Fruit fly (Drosophila melanogaster) whole organism, embryonic: Measurements from ENCODE around the gene CG17029.

Experiments used
- Bteb2 ChIP-seq: fragments of 200-800 bp; sonication (Bioruptor generic); optimal IDR thresholded peaks from 2 replicates; lab custom pipeline; 2016; ENCODE audit warnings: missing biosample characterization, missing genetic modification characterization
- CG11560 ChIP-seq: fragments of 200-800 bp; sonication (Bioruptor generic); IDR thresholded peaks from 3 replicates; pipeline ENCODE4 v1.3.6; 2022; ENCODE audit warnings: missing biosample characterization, missing genetic modification characterization
- CG12299 ChIP-seq: fragments of 200-800 bp; sonication (Bioruptor generic); optimal IDR thresholded peaks from 2 replicates; lab custom pipeline; 2018; ENCODE audit warnings: missing biosample characterization, mild to moderate bottlenecking, missing genetic modification characterization
- CG14441 ChIP-seq: fragments of 200-800 bp; sonication (Bioruptor generic); IDR thresholded peaks from 2 replicates; pipeline ENCODE4 v1.3.6; 2022; ENCODE audit warnings: missing biosample characterization, missing genetic modification characterization
- CG15073 ChIP-seq: fragments of 200-800 bp; sonication (Bioruptor generic); optimal IDR thresholded peaks from 2 replicates; lab custom pipeline; 2016; ENCODE audit warnings: missing biosample characterization, missing genetic modification characterization
- CG1792 ChIP-seq: fragments of 200-800 bp; sonication (Bioruptor generic); optimal IDR thresholded peaks from 2 replicates; lab custom pipeline; 2016; ENCODE audit warnings: missing biosample characterization, missing genetic modification characterization
- CG2678 ChIP-seq: fragments of 200-800 bp; sonication (Bioruptor generic); optimal IDR thresholded peaks from 3 replicates; lab custom pipeline; 2019; ENCODE audit warnings: missing biosample characterization, mild to moderate bottlenecking, missing genetic modification characterization, moderate library complexity
- CG3065 ChIP-seq: fragments of 200-800 bp; sonication (Bioruptor generic); optimal IDR thresholded peaks from 2 replicates; lab custom pipeline; 2016; ENCODE audit warnings: missing biosample characterization, missing genetic modification characterization
- CG32767 ChIP-seq: fragments of 200-800 bp; sonication (Bioruptor generic); IDR thresholded peaks from 2 replicates; pipeline ENCODE4 v1.3.6; 2022; ENCODE audit warnings: missing biosample characterization, missing genetic modification characterization
- CG34224 ChIP-seq: fragments of 200-800 bp; sonication (Bioruptor generic); IDR thresholded peaks from 3 replicates; pipeline ENCODE4 v1.3.6; 2022; ENCODE audit warnings: missing biosample characterization, missing genetic modification characterization; ENCODE audit not compliant: partially characterized antibody
- CG3726 ChIP-seq: fragments of 200-800 bp; sonication (Bioruptor generic); IDR thresholded peaks from 3 replicates; pipeline ENCODE4, ENCODE4 v1.3.6; 2022; ENCODE audit warnings: missing biosample characterization, missing genetic modification characterization
- CG4282 ChIP-seq: fragments of 200-800 bp; sonication (Bioruptor generic); optimal IDR thresholded peaks from 2 replicates; lab custom pipeline; 2016; ENCODE audit warnings: missing biosample characterization, missing genetic modification characterization
- CG4328 ChIP-seq: fragments of 200-800 bp; sonication (Bioruptor generic); optimal IDR thresholded peaks from 3 replicates; lab custom pipeline; 2017; ENCODE audit warnings: missing biosample characterization, missing genetic modification reagents, missing genetic modification characterization
- CG4404 ChIP-seq: fragments of 200-800 bp; sonication (Bioruptor generic); IDR thresholded peaks from 2 replicates; pipeline ENCODE4 v1.3.6; 2022; ENCODE audit warnings: missing biosample characterization, missing genetic modification characterization
- CG4854 ChIP-seq: fragments of 200-800 bp; sonication (Bioruptor generic); optimal IDR thresholded peaks from 2 replicates; lab custom pipeline; 2016; ENCODE audit warnings: missing biosample characterization, missing genetic modification characterization, inconsistent platforms
- CG5180 ChIP-seq: fragments of 200-800 bp; sonication (Bioruptor generic); optimal IDR thresholded peaks from 3 replicates; lab custom pipeline; 2017; ENCODE audit warnings: missing biosample characterization, missing genetic modification characterization, mild to moderate bottlenecking, moderate library complexity, missing genetic modification reagents
- CG5245 ChIP-seq: fragments of 200-800 bp; sonication (Bioruptor generic); optimal IDR thresholded peaks from 3 replicates; lab custom pipeline; 2016; ENCODE audit warnings: missing biosample characterization, missing genetic modification characterization
- CG6683 ChIP-seq: fragments of 200-800 bp; sonication (Bioruptor generic); optimal IDR thresholded peaks from 2 replicates; lab custom pipeline; 2017; ENCODE audit warnings: missing biosample characterization, mild to moderate bottlenecking, missing genetic modification characterization, missing genetic modification reagents
- CG6854 ChIP-seq: fragments of 200-800 bp; sonication (Bioruptor generic); optimal IDR thresholded peaks from 3 replicates; lab custom pipeline; 2017; ENCODE audit warnings: missing biosample characterization, mild to moderate bottlenecking, missing genetic modification characterization
- CG8924 ChIP-seq: fragments of 200-800 bp; optimal IDR thresholded peaks from 3 replicates; lab custom pipeline; 2019; ENCODE audit warnings: missing biosample characterization, mild to moderate bottlenecking, missing genetic modification characterization, moderate library complexity
- CG9727 ChIP-seq: fragments of 200-800 bp; sonication (Bioruptor generic); optimal IDR thresholded peaks from 3 replicates; lab custom pipeline; 2017; ENCODE audit warnings: missing biosample characterization, mild to moderate bottlenecking, missing genetic modification characterization
- Dek ChIP-seq: fragments of 200-800 bp; sonication (Bioruptor generic); optimal IDR thresholded peaks from 3 replicates; lab custom pipeline; 2019; ENCODE audit warnings: missing biosample characterization, mild to moderate bottlenecking, missing genetic modification characterization, moderate library complexity
- Doc3 ChIP-seq: fragments of 200-800 bp; sonication (Bioruptor generic); IDR thresholded peaks from 3 replicates; pipeline ENCODE4 v1.3.6; 2022; ENCODE audit warnings: missing biosample characterization, missing genetic modification characterization; ENCODE audit not compliant: partially characterized antibody
- Elba2 ChIP-seq: fragments of 200-800 bp; sonication (Bioruptor generic); optimal IDR thresholded peaks from 3 replicates; lab custom pipeline; 2016; ENCODE audit warnings: missing biosample characterization, missing genetic modification characterization
- Fer3 ChIP-seq: fragments of 200-800 bp; sonication (Bioruptor generic); optimal IDR thresholded peaks from 2 replicates; lab custom pipeline; 2018; ENCODE audit warnings: missing biosample characterization, mild to moderate bottlenecking, missing genetic modification characterization, moderate library complexity
- Gsc ChIP-seq: fragments of 200-800 bp; sonication (Bioruptor generic); IDR thresholded peaks from 2 replicates; pipeline ENCODE4 v1.3.6; 2022; ENCODE audit warnings: missing biosample characterization, missing genetic modification characterization
- HHEX ChIP-seq: fragments of 200-800 bp; sonication (Bioruptor generic); optimal IDR thresholded peaks from 3 replicates; lab custom pipeline; 2017; ENCODE audit warnings: missing biosample characterization, mild to moderate bottlenecking, missing genetic modification characterization, missing genetic modification reagents
- MBD-R2 ChIP-seq: fragments of 200-800 bp; sonication (Bioruptor generic); IDR thresholded peaks from 2 replicates; pipeline ENCODE4 v1.3.6; 2022; ENCODE audit warnings: missing biosample characterization, missing genetic modification characterization
- YL-1 ChIP-seq: fragments of 200-800 bp; sonication (Bioruptor generic); optimal IDR thresholded peaks from 3 replicates; lab custom pipeline; 2017; ENCODE audit warnings: missing biosample characterization, mild to moderate bottlenecking, missing genetic modification characterization
- ara ChIP-seq: fragments of 200-800 bp; sonication (Bioruptor generic); IDR thresholded peaks from 2 replicates; pipeline ENCODE4 v1.3.6; 2022; ENCODE audit warnings: missing biosample characterization, missing genetic modification characterization
- corto ChIP-seq: fragments of 200-800 bp; sonication (Bioruptor generic); optimal IDR thresholded peaks from 2 replicates; lab custom pipeline; 2016; ENCODE audit warnings: missing biosample characterization, mild to moderate bottlenecking, missing genetic modification characterization, moderate library complexity
- dmrt99B ChIP-seq: fragments of 200-800 bp; sonication (Bioruptor generic); optimal IDR thresholded peaks from 2 replicates; lab custom pipeline; 2018; ENCODE audit warnings: missing biosample characterization, mild to moderate bottlenecking, missing genetic modification characterization, moderate library complexity
- eve ChIP-seq, 2 experiments: fragments of >200 bp; optimal IDR thresholded peaks; 2 replicates each; lab custom pipeline; 2017; ENCODE audit warnings: missing biosample characterization in 2 of 2, missing genetic modification characterization in 2 of 2
- fd96Cb ChIP-seq: fragments of 200-800 bp; sonication (Bioruptor generic); optimal IDR thresholded peaks from 2 replicates; lab custom pipeline; 2018; ENCODE audit warnings: missing biosample characterization, mild to moderate bottlenecking, missing genetic modification characterization, moderate library complexity
- gce ChIP-seq: fragments of 200-800 bp; sonication (Bioruptor generic); IDR thresholded peaks from 3 replicates; pipeline ENCODE4 v1.3.6; 2022; ENCODE audit warnings: missing biosample characterization, missing genetic modification characterization
- gcm2 ChIP-seq: fragments of 200-800 bp; sonication (Bioruptor generic); optimal IDR thresholded peaks from 2 replicates; lab custom pipeline; 2016; ENCODE audit warnings: missing biosample characterization, missing genetic modification characterization
- hbn ChIP-seq: fragments of 200-800 bp; sonication (Bioruptor generic); IDR thresholded peaks from 2 replicates; pipeline ENCODE4 v1.3.6; 2022; ENCODE audit warnings: missing biosample characterization, missing genetic modification characterization; ENCODE audit not compliant: partially characterized antibody
- kay ChIP-seq: fragments of 200-800 bp; sonication (Bioruptor generic); optimal IDR thresholded peaks from 2 replicates; lab custom pipeline; 2016; ENCODE audit warnings: missing biosample characterization, missing genetic modification characterization
- knrl ChIP-seq: fragments of 200-800 bp; sonication (Bioruptor generic); IDR thresholded peaks from 3 replicates; pipeline ENCODE4 v1.3.6; 2022; ENCODE audit warnings: missing biosample characterization, missing genetic modification characterization; ENCODE audit not compliant: partially characterized antibody
- lmd ChIP-seq: fragments of 200-800 bp; sonication (Bioruptor generic); IDR thresholded peaks from 2 replicates; pipeline ENCODE4 v1.3.6; 2022; ENCODE audit warnings: missing biosample characterization, missing genetic modification characterization
- lola ChIP-seq, 3 experiments: fragments of >200 bp in 2 of 3; fragments of 200-800 bp in 1 of 3; sonication (Bioruptor generic) in 1 of 3; optimal IDR thresholded peaks; 2 replicates each; lab custom pipeline; 2017 to 2019; ENCODE audit warnings: missing biosample characterization in 3 of 3, missing genetic modification characterization in 3 of 3, mild to moderate bottlenecking in 1 of 3, moderate library complexity in 1 of 3
- mam ChIP-seq: fragments of 200-800 bp; sonication (Bioruptor generic); optimal IDR thresholded peaks from 3 replicates; lab custom pipeline; 2016; ENCODE audit warnings: missing biosample characterization, missing genetic modification characterization
- nau ChIP-seq: fragments of 200-800 bp; sonication (Bioruptor generic); optimal IDR thresholded peaks from 3 replicates; lab custom pipeline; 2017; ENCODE audit warnings: missing biosample characterization, mild to moderate bottlenecking, missing genetic modification characterization, missing genetic modification reagents
- onecut ChIP-seq: fragments of 200-800 bp; sonication (Bioruptor generic); IDR thresholded peaks from 2 replicates; pipeline ENCODE4 v1.3.6; 2022; ENCODE audit warnings: missing biosample characterization, missing genetic modification characterization
- ssp ChIP-seq: fragments of 200-800 bp; sonication (Bioruptor generic); IDR thresholded peaks from 2 replicates; pipeline ENCODE4 v1.3.6; 2022; ENCODE audit warnings: missing biosample characterization, missing genetic modification characterization
- sug ChIP-seq: fragments of 200-800 bp; optimal IDR thresholded peaks from 2 replicates; lab custom pipeline; 2019; ENCODE audit warnings: missing biosample characterization, mild to moderate bottlenecking, missing genetic modification characterization, moderate library complexity
- tio ChIP-seq: fragments of 200-800 bp; sonication (Bioruptor generic); optimal IDR thresholded peaks from 2 replicates; lab custom pipeline; 2017; ENCODE audit warnings: missing biosample characterization, missing genetic modification characterization, inconsistent platforms
- tna ChIP-seq: fragments of 200-800 bp; sonication (Bioruptor generic); IDR thresholded peaks from 2 replicates; pipeline ENCODE4 v1.3.6; 2022; ENCODE audit warnings: missing biosample characterization, missing genetic modification characterization; ENCODE audit not compliant: partially characterized antibody
- tx ChIP-seq: fragments of 200-800 bp; sonication (Bioruptor generic); optimal IDR thresholded peaks from 2 replicates; lab custom pipeline; 2016; ENCODE audit warnings: missing biosample characterization, missing genetic modification characterization
- vfl ChIP-seq: fragments of 200-800 bp; sonication (Bioruptor generic); optimal IDR thresholded peaks from 2 replicates; lab custom pipeline; 2016; ENCODE audit warnings: missing biosample characterization, missing genetic modification characterization

CG17029 gene

dm6 chr3L:15940823-15941222 lies 35.8 kb upstream of the CG17029 start (continued):
- TF ChIP-seq lola (GFP tag; optimal IDR thresholded peaks at IDR 0.05; lab: Kevin White, UChicago): no peak
- TF ChIP-seq Elba2: no peak
- no peak for TF ChIP-seq Dek (tag; lab: Kevin White, UChicago)
- TF ChIP-seq CG11560 (tag; lab: Robert Waterston, UW): no peak
- TF ChIP-seq CG6683 (GFP tag; lab: Kevin White, UChicago): no peak
- peak; percentile 55; the same call in 1 of the 3 replicates for TF ChIP-seq gce (GFP tag; lab: Robert Waterston, UW)
- TF ChIP-seq sug (tag; lab: Kevin White, UChicago): peak; percentile 6
- TF ChIP-seq CG2678 (tag; lab: Kevin White, UChicago): peak; percentile 53
- 0 out of 2 replicates have a peak, but pooled peaks have one; percentile 48 for TF ChIP-seq ssp (GFP tag; lab: Robert Waterston, UW)
- TF ChIP-seq eve (GFP tag; optimal IDR thresholded peaks at IDR 0.05; lab: Kevin White, UChicago): peak in 1 of 2 experiments; percentile 26
- TF ChIP-seq Gsc (GFP tag; lab: Robert Waterston, UW): 0 out of 2 replicates have a peak, but pooled peaks have one; percentile 12
- TF ChIP-seq Doc3 (GFP tag; lab: Robert Waterston, UW): no peak
- TF ChIP-seq CG3726: peak; percentile 62; the same call in 2 of the 3 replicates
- no peak for TF ChIP-seq CG34224 (GFP tag; lab: Robert Waterston, UW)
- TF ChIP-seq lmd: peak; percentile 55; the same call in 1 of the 2 replicates
- no peak for TF ChIP-seq tx (GFP tag; lab: Kevin White, UChicago)
- TF ChIP-seq CG4328 (GFP tag; lab: Kevin White, UChicago): peak; percentile 25
- no peak for TF ChIP-seq kay (GFP tag; lab: Kevin White, UChicago)
- no peak for TF ChIP-seq CG3065 (GFP tag; lab: Kevin White, UChicago)
- TF ChIP-seq dmrt99B: peak; percentile 64
- no peak for TF ChIP-seq vfl (GFP tag; lab: Kevin White, UChicago)
- peak; percentile 9 for TF ChIP-seq HHEX (GFP tag; lab: Kevin White, UChicago)
- peak; percentile 24 for TF ChIP-seq tio
- no peak for TF ChIP-seq CG6854 (GFP tag; lab: Kevin White, UChicago)
- TF ChIP-seq MBD-R2 (GFP tag; lab: Robert Waterston, UW): no peak
- no peak for TF ChIP-seq knrl (GFP tag; lab: Robert Waterston, UW)
- TF ChIP-seq CG15073 (GFP tag; lab: Kevin White, UChicago): no peak
- TF ChIP-seq CG4282 (GFP tag; lab: Kevin White, UChicago): no peak
- TF ChIP-seq corto: peak; percentile 47
- peak; percentile 11 for TF ChIP-seq Fer3 (tag; lab: Kevin White, UChicago)
- TF ChIP-seq YL-1 (GFP tag; lab: Kevin White, UChicago): no peak
- TF ChIP-seq CG32767 (GFP tag; lab: Robert Waterston, UW): peak; percentile 38; the same call in 1 of the 2 replicates
- TF ChIP-seq CG5180 (GFP tag; lab: Kevin White, UChicago): peak; percentile 87
- peak; percentile 69 for TF ChIP-seq ara (GFP tag; lab: Robert Waterston, UW)
- TF ChIP-seq CG4404: no peak
- TF ChIP-seq fd96Cb: peak; percentile 73
- TF ChIP-seq CG5245 (GFP tag; lab: Kevin White, UChicago): peak; percentile 68
- TF ChIP-seq CG12299 (tag; lab: Kevin White, UChicago): no peak
- TF ChIP-seq Bteb2 (GFP tag; lab: Kevin White, UChicago): no peak
- no peak for TF ChIP-seq hbn (GFP tag; lab: Robert Waterston, UW)
- peak; percentile 64 for TF ChIP-seq CG8924 (tag; lab: Kevin White, UChicago)
- peak; percentile 75 for TF ChIP-seq CG14441
- peak; percentile 36; the same call in 1 of the 2 replicates for TF ChIP-seq onecut (GFP tag; lab: Robert Waterston, UW)
- TF ChIP-seq gcm2 (GFP tag; lab: Kevin White, UChicago): no peak
- peak; percentile 14 for TF ChIP-seq mam
- TF ChIP-seq CG1792: peak; percentile 19
- peak; percentile 53 for TF ChIP-seq nau (GFP tag; lab: Kevin White, UChicago)
- TF ChIP-seq CG9727: peak; percentile 15
- no peak for TF ChIP-seq tna (GFP tag; lab: Robert Waterston, UW)
- TF ChIP-seq CG4854 (GFP tag; lab: Kevin White, UChicago): no peak
